Worm (Caenorhabditis elegans): Measurements from ENCODE around the gene T14B4.20.

T14B4.20 gene

DNA sequence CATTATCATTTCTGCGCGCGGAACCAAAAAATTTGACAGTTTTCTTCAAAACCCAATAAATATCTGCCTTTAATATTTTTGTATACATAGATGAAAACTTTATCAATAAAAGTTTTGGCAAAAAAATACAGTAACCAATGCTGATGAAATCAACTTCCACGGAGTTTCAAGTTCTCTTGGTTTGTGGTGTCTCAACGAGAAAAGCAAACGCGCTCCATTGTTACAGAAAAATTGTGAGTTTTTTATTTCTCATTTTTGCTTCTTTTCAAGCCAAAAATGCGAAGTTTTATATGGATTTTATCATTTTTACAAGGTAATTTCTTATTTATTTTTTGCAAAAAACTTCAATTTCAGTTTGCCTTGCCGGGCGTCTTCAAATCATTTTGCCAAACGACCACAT lies 18.0 kb downstream of the T14B4.20 start, which contains the start of gene T14B4.3:
Gene T14B4.3 (plus strand): TSS at position 264 of the 400 bp plus-strand sequence.
- no peak for TF ChIP-seq F37B4.10 (GFP tag; IDR thresholded peaks at IDR 0.05)
- peak; percentile 92 for TF ChIP-seq mcd-1 (GFP tag; IDR thresholded peaks at IDR 0.05)
- TF ChIP-seq snpc-3.4 (tag; optimal IDR thresholded peaks at IDR 0.05) = peak; percentile 20
- no peak for TF ChIP-seq snpc-4 (GFP tag; optimal IDR thresholded peaks at IDR 0.05)
- peak in 1 of 4 experiments; percentile 20 for TF ChIP-seq snpc-4 (tag; optimal IDR thresholded peaks at IDR 0.05)
- TF ChIP-seq B0019.2 (GFP tag; conservative IDR thresholded peaks at IDR 0.05) = no peak
- peak; percentile 56; the same call in 1 of the 2 replicates for TF ChIP-seq attf-3 (GFP tag; conservative IDR thresholded peaks at IDR 0.05)
- TF ChIP-seq F23B12.7 (tag; optimal IDR thresholded peaks at IDR 0.05; ENCODE audit: insufficient read depth) = peak; percentile 78
- peak; percentile 53 for TF ChIP-seq ceh-27 (GFP tag; optimal IDR thresholded peaks at IDR 0.05)
- TF ChIP-seq attf-5 (GFP tag; optimal IDR thresholded peaks at IDR 0.05) = peak; percentile 67
- peak; percentile 22 for TF ChIP-seq K12H6.12 (tag; optimal IDR thresholded peaks at IDR 0.05)
- TF ChIP-seq ccch-3 (GFP tag; optimal IDR thresholded peaks at IDR 0.05) = no peak
- TF ChIP-seq repo-1 (tag; optimal IDR thresholded peaks at IDR 0.05) = no peak
- no peak for TF ChIP-seq C06A6.2 (GFP tag; conservative IDR thresholded peaks at IDR 0.05)
- no peak for TF ChIP-seq cebp-1 (GFP tag; IDR thresholded peaks at IDR 0.05)
- no peak for TF ChIP-seq cebp-1 (tag; optimal IDR thresholded peaks at IDR 0.05)
- no peak for TF ChIP-seq pha-4 (tag; optimal IDR thresholded peaks at IDR 0.05)
- TF ChIP-seq ceh-100 (GFP tag; IDR thresholded peaks at IDR 0.05) = peak; percentile 97
- TF ChIP-seq D2030.7 (GFP tag; IDR thresholded peaks at IDR 0.05) = peak; percentile 50
- no peak for TF ChIP-seq Y56A3A.18 (GFP tag; IDR thresholded peaks at IDR 0.05)
- TF ChIP-seq nhr-80 (tag; optimal IDR thresholded peaks at IDR 0.05) = peak; percentile 26
- TF ChIP-seq hmg-1.2 (GFP tag; IDR thresholded peaks at IDR 0.05) = peak; percentile 64
- TF ChIP-seq K11D2.4 (GFP tag; IDR thresholded peaks at IDR 0.05) = no peak
- peak; percentile 38 for TF ChIP-seq unc-130 (GFP tag; optimal IDR thresholded peaks at IDR 0.05)
- 0 out of 2 replicates have a peak, but pooled peaks have one; percentile 24 for TF ChIP-seq lir-1 (GFP tag; conservative IDR thresholded peaks at IDR 0.05)
- no peak for TF ChIP-seq nfyb-1 (GFP tag; IDR thresholded peaks at IDR 0.05)
- TF ChIP-seq efl-1 (GFP tag; optimal IDR thresholded peaks at IDR 0.05) = no peak
- no peak for TF ChIP-seq hlh-26 (GFP tag; conservative IDR thresholded peaks at IDR 0.05)
- TF ChIP-seq F33H1.4 (GFP tag; IDR thresholded peaks at IDR 0.05) = peak; percentile 25; the same call in 1 of the 2 replicates
- TF ChIP-seq ztf-18 (tag; optimal IDR thresholded peaks at IDR 0.05) = peak; percentile 32
- TF ChIP-seq ZK185.1 (tag; optimal IDR thresholded peaks at IDR 0.05; ENCODE audit: poor library complexity, severe bottlenecking) = peak; percentile 24
- TF ChIP-seq rcor-1 (GFP tag; IDR thresholded peaks at IDR 0.05) = peak; percentile 27; the same call in 1 of the 2 replicates

DNA sequence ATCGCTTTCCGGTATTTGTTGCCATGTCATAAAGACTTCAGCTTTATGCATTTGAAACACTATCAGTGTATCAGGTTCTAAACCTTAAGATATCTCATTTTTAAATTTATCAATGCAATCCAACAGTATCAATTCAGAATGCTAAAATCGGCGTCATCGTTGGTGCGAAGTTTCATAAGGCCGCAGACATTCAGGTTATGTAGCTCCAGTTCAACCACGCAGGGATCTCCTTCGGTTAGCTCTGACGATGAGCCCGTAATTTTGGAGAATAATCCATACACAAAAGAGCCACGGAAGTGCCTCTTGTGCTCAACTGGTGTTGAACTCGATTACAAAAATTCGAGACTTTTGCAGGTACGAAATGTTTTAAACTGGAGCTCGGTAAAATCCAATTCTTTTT lies 19.4 kb downstream of the T14B4.20 start, which contains the start of gene mrps-18.C:
Gene mrps-18.C (plus strand): TSS at position 138 of the 400 bp plus-strand sequence.
- TF ChIP-seq hmg-20 (GFP tag; IDR thresholded peaks at IDR 0.05) (0 out of 2 replicates have a peak, but pooled peaks have one; percentile 3), ekl-4 (GFP tag; IDR thresholded peaks at IDR 0.05) (peak; percentile 56), hsf-1 (GFP tag; IDR thresholded peaks at IDR 0.05) (0 out of 2 replicates have a peak, but pooled peaks have one; percentile 27), ztf-18 (tag; optimal IDR thresholded peaks at IDR 0.05) (no peak), hmg-1.2 (GFP tag; IDR thresholded peaks at IDR 0.05) (0 out of 2 replicates have a peak, but pooled peaks have one; percentile 15), ztf-26 (tag; optimal IDR thresholded peaks at IDR 0.05) (no peak), T26A5.8 (tag; optimal IDR thresholded peaks at IDR 0.05) (no peak), tlf-1 (GFP tag; optimal IDR thresholded peaks at IDR 0.05) (no peak), dpl-1 (GFP tag; optimal IDR thresholded peaks at IDR 0.05) (no peak), akir-1 (GFP tag; optimal IDR thresholded peaks at IDR 0.05) (no peak), lsy-27 (tag; optimal IDR thresholded peaks at IDR 0.05; ENCODE audit: borderline replicate concordance, insufficient read depth) (no peak), ceh-27 (GFP tag; optimal IDR thresholded peaks at IDR 0.05) (no peak), athp-1 (tag; optimal IDR thresholded peaks at IDR 0.05) (peak; percentile 22), tbx-9 (tag; optimal IDR thresholded peaks at IDR 0.05; ENCODE audit: borderline replicate concordance) (no peak), hlh-26 (GFP tag; conservative IDR thresholded peaks at IDR 0.05) (no peak), mcd-1 (GFP tag; IDR thresholded peaks at IDR 0.05) (0 out of 2 replicates have a peak, but pooled peaks have one; percentile 30), sptf-2 (GFP tag; optimal IDR thresholded peaks at IDR 0.05) (no peak), mxl-1 (tag; optimal IDR thresholded peaks at IDR 0.05) (no peak), madf-3 (GFP tag; IDR thresholded peaks at IDR 0.05) (0 out of 2 replicates have a peak, but pooled peaks have one; percentile 7), Y79H2A.3 (GFP tag; conservative IDR thresholded peaks at IDR 0.05) (no peak), ceh-58 (GFP tag; IDR thresholded peaks at IDR 0.05) (no peak), sdz-38 (tag; optimal IDR thresholded peaks at IDR 0.05) (no peak)
